Fruit fly (Drosophila melanogaster) whole organism, adult: ENCODE results near the gene Wdr24.

ENCODE experiments used
- CG11617 ChIP-seq: fragments of 200-800 bp; sonication (Bioruptor generic); optimal IDR thresholded peaks from 2 replicates; lab custom pipeline; 2017; ENCODE audit warnings: mild to moderate bottlenecking, missing biosample characterization, missing genetic modification reagents, missing genetic modification characterization
- CG12768 ChIP-seq: fragments of 200-800 bp; sonication (Bioruptor generic); optimal IDR thresholded peaks from 2 replicates; lab custom pipeline; 2017; ENCODE audit warnings: missing biosample characterization, missing genetic modification characterization, mild to moderate bottlenecking, moderate library complexity, missing genetic modification reagents
- CG14711 ChIP-seq: fragments of 200-800 bp; sonication (Bioruptor generic); optimal IDR thresholded peaks from 2 replicates; lab custom pipeline; 2018; ENCODE audit warnings: missing biosample characterization, mild to moderate bottlenecking, missing genetic modification characterization, moderate library complexity
- CG1620 ChIP-seq: fragments of 200-800 bp; sonication (Bioruptor generic); optimal IDR thresholded peaks from 2 replicates; lab custom pipeline; 2016; ENCODE audit warnings: missing biosample characterization, missing genetic modification characterization
- CG33017 ChIP-seq: fragments of 200-800 bp; sonication (Bioruptor generic); optimal IDR thresholded peaks from 2 replicates; lab custom pipeline; 2018; ENCODE audit warnings: missing biosample characterization, mild to moderate bottlenecking, missing genetic modification characterization, moderate library complexity
- CG5204 ChIP-seq: fragments of 200-800 bp; sonication (Bioruptor generic); optimal IDR thresholded peaks from 2 replicates; lab custom pipeline; 2016; ENCODE audit warnings: missing biosample characterization, missing genetic modification characterization
- CG7045 ChIP-seq: fragments of 200-800 bp; sonication (Bioruptor generic); optimal IDR thresholded peaks from 2 replicates; lab custom pipeline; 2017; ENCODE audit warnings: missing biosample characterization, mild to moderate bottlenecking, missing genetic modification characterization
- CG7101 ChIP-seq: fragments of 200-800 bp; sonication (Bioruptor generic); optimal IDR thresholded peaks from 2 replicates; lab custom pipeline; 2018; ENCODE audit warnings: missing biosample characterization, mild to moderate bottlenecking, missing genetic modification characterization, moderate library complexity
- Clk ChIP-seq: fragments of 200-800 bp; sonication (Bioruptor generic); optimal IDR thresholded peaks from 2 replicates; lab custom pipeline; 2017; ENCODE audit warnings: missing biosample characterization, missing genetic modification characterization
- Crg-1 ChIP-seq: fragments of 200-800 bp; sonication (Bioruptor generic); optimal IDR thresholded peaks from 2 replicates; lab custom pipeline; 2016; ENCODE audit warnings: missing biosample characterization, missing genetic modification characterization
- Hr96 ChIP-seq: fragments of 200-800 bp; sonication (Bioruptor generic); optimal IDR thresholded peaks from 2 replicates; lab custom pipeline; 2016; ENCODE audit warnings: missing biosample characterization, missing genetic modification characterization
- Mnt ChIP-seq: fragments of 200-800 bp; sonication (Bioruptor generic); optimal IDR thresholded peaks from 2 replicates; lab custom pipeline; 2016; ENCODE audit warnings: missing biosample characterization, mild to moderate bottlenecking, missing genetic modification characterization
- bab1 ChIP-seq: fragments of 200-800 bp; sonication (Bioruptor generic); optimal IDR thresholded peaks from 3 replicates; lab custom pipeline; 2019; ENCODE audit warnings: missing biosample characterization, mild to moderate bottlenecking, missing genetic modification characterization, moderate library complexity
- cic ChIP-seq: fragments of 200-800 bp; sonication (Bioruptor generic); optimal IDR thresholded peaks from 2 replicates; lab custom pipeline; 2017; ENCODE audit warnings: missing biosample characterization, mild to moderate bottlenecking, missing genetic modification characterization, moderate library complexity
- cnc ChIP-seq, 2 experiments: fragments of >200 bp; optimal IDR thresholded peaks; 2 replicates each; lab custom pipeline; 2017
- kay ChIP-seq: fragments of 200-800 bp; sonication (Bioruptor generic); peaks from one replicate; lab custom pipeline; 2016; ENCODE audit warnings: missing biosample characterization, missing genetic modification characterization, borderline replicate concordance
- ovo ChIP-seq: fragments of 200-800 bp; sonication (Bioruptor generic); optimal IDR thresholded peaks from 2 replicates; lab custom pipeline; 2016; ENCODE audit warnings: missing biosample characterization, missing genetic modification characterization
- pad ChIP-seq: fragments of 200-800 bp; sonication (Bioruptor generic); optimal IDR thresholded peaks from 3 replicates; lab custom pipeline; 2017; ENCODE audit warnings: missing biosample characterization, missing genetic modification characterization, mild to moderate bottlenecking, moderate library complexity, missing genetic modification reagents
- tj ChIP-seq: fragments of 200-800 bp; sonication (Bioruptor generic); optimal IDR thresholded peaks from 3 replicates; lab custom pipeline; 2017; ENCODE audit warnings: missing biosample characterization, mild to moderate bottlenecking, missing genetic modification characterization, moderate library complexity
- toe ChIP-seq: fragments of 200-800 bp; sonication (Bioruptor generic); optimal IDR thresholded peaks from 2 replicates; lab custom pipeline; 2016; ENCODE audit warnings: missing biosample characterization, missing genetic modification characterization

Wdr24 gene

DNA sequence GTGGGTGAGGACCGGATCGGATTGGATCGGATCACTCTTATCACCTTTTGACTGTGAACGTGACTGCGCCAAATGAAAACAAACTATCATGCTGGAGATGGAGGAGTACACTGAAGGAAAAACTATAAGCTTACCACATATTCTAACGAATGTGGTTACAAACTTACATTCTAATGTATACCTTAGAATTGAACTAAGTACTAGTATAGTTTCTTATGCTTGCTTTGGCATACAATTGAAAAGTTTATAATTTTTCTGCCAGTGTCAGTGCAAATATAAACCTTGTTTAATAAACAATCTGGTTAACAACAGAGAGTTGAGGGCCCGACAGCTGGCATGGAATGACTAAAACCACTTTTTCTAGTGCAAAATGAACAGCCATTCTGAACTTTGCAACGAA is 27.4 kb downstream of the Wdr24 start:
- TF ChIP-seq Clk (GFP tag; lab: Kevin White, UChicago) (peak; percentile 38), CG7101 (tag; lab: Kevin White, UChicago) (peak; percentile 63), bab1 (GFP tag; lab: Kevin White, UChicago) (no peak), CG7045 (GFP tag; lab: Kevin White, UChicago) (peak; percentile 49), Crg-1 (no peak), CG12768 (peak; percentile 57), CG14711 (tag; lab: Kevin White, UChicago) (peak; percentile 61), CG33017 (peak; percentile 80), Hr96 (GFP tag; lab: Kevin White, UChicago) (peak; percentile 35), cic (GFP tag; lab: Kevin White, UChicago) (peak; percentile 8), pad (GFP tag; lab: Kevin White, UChicago) (peak; percentile 9), Mnt (GFP tag; lab: Kevin White, UChicago) (no peak)

DNA sequence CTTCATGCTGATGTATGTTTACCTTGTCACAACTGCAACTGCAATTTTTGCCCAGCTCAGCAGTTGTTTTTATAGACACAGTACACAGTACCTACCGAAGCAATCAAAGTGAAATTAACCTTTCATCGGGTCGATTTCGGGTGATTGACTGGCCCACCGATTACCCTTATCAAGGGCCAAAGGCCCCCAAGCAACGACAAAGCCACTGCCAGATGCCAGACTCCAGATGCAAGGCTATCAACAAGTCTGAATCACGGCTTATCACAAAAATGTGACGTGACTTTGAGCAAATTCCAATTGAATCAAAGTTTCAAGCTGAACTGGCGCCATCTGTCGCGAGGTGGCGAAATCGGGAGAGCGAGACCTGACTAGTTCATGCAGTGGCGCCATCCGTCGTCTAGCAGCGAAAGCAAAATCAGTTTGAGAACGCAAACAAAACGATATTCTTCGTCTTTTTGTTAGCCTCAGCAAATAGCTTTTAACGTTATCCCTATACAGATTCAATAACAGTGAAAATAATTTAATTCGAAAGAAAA is 28.0 kb downstream of the Wdr24 start, which contains the start of gene Obp99b:
Gene Obp99b (minus strand): TSS at position 115 of the 536 bp plus-strand sequence.
- TF ChIP-seq CG7101 (tag; lab: Kevin White, UChicago) (no peak), bab1 (GFP tag; lab: Kevin White, UChicago) (peak; percentile 28), ovo (GFP tag; lab: Kevin White, UChicago) (no peak), CG12768 (no peak), pad (GFP tag; lab: Kevin White, UChicago) (no peak), cic (GFP tag; lab: Kevin White, UChicago) (no peak), CG5204 (GFP tag; lab: Kevin White, UChicago) (peak; percentile 25), Crg-1 (no peak), tj (GFP tag; lab: Kevin White, UChicago) (peak; percentile 26), toe (GFP tag; lab: Kevin White, UChicago) (peak; percentile 38), CG1620 (GFP tag; lab: Kevin White, UChicago) (peak; percentile 4), CG7045 (GFP tag; lab: Kevin White, UChicago) (peak; percentile 5), kay (no peak), Hr96 (GFP tag; lab: Kevin White, UChicago) (peak; percentile 51)

DNA sequence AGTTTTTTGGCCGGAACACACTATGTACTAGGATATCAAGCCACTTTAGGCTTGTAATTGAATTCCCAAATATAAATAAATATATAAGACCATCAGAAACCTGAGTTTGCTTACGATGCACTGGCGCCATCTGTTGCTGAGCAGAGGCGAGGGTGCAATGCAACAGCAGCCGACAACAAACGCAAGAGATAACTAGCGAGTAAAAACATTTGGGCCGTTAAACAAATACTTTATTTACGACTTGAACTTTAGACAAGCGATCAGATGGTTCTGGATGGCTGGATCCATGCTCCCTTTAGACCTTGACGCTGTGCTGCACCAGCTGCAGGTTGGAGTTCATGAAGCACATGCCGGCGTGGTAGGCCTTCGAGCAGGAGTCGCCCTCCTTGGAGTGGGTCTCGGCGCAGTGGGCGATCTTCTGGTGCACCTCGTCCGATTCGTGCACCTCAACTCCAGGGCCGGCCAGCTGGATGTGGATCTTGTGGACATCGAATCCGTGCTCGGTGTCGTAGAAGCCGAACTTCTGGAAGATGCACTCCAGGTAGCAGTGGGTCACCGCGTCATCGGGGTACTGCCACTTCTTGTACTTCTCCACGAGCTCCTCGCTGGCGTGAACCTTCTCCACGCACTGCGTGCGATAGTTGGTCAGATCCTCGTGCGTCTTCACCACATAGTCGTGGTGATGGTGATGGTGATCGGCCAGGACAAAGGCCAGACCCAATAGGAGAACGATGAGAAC is 28.7 kb downstream of the Wdr24 start:
- no peak for TF ChIP-seq cnc (optimal IDR thresholded peaks at IDR 0.05; lab: Kevin White, UChicago)
- no peak for TF ChIP-seq bab1 (GFP tag; lab: Kevin White, UChicago)

DNA sequence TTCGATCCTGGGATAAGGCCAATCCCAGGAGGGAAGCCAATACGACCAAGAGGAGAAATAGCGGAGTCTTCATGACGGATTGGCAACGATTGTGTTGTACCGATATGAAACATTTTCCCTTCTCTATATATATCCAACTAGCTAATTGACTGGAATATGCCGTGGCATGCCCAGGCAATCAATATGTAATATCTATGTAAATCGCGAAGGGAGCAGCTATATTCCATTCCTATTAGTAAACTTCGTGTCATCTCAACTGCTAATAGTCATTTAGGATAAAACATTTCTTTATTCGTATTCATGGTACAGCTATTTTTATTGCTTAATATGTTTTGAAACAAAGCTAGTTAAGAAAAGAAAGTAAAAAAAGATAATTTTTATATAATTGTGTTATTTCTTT is 29.6 kb downstream of the Wdr24 start, which contains the start of gene Dup99B:
Gene Dup99B (minus strand): TSS at position 101 of the 400 bp plus-strand sequence.
- TF ChIP-seq CG5204 (GFP tag; lab: Kevin White, UChicago) (no peak), cic (GFP tag; lab: Kevin White, UChicago) (no peak), pad (GFP tag; lab: Kevin White, UChicago) (no peak), Mnt (GFP tag; lab: Kevin White, UChicago) (no peak), CG12768 (no peak), Hr96 (GFP tag; lab: Kevin White, UChicago) (no peak), bab1 (GFP tag; lab: Kevin White, UChicago) (no peak), CG11617 (GFP tag; lab: Kevin White, UChicago) (no peak), CG33017 (no peak), cnc (optimal IDR thresholded peaks at IDR 0.05; lab: Kevin White, UChicago) (no peak), toe (GFP tag; lab: Kevin White, UChicago) (no peak)

DNA sequence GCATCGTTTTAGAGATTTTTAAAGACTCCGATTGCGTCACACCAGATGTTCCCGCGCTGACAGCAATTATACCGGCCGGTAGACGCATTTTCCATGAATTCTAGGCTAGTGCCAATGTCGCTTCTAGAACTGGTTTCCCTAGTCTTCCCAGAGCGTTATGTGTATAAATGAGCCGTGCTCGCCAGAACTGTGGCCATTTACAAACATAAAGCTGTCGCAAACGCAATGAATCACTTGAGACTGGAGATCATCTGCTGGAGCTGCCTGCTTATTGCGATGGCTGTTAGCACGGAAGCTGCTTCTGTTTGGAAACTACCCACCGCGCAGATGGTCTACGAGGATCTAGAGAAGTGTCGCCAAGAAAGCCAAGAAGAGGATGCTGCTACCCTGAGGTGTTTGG is 30.6 kb downstream of the Wdr24 start, which contains the start of gene Obp99d:
Gene Obp99d (plus strand): TSS at position 192 of the 400 bp plus-strand sequence.
- TF ChIP-seq tj (GFP tag; lab: Kevin White, UChicago) = no peak
- no peak for TF ChIP-seq cic (GFP tag; lab: Kevin White, UChicago)
- no peak for TF ChIP-seq toe (GFP tag; lab: Kevin White, UChicago)

DNA sequence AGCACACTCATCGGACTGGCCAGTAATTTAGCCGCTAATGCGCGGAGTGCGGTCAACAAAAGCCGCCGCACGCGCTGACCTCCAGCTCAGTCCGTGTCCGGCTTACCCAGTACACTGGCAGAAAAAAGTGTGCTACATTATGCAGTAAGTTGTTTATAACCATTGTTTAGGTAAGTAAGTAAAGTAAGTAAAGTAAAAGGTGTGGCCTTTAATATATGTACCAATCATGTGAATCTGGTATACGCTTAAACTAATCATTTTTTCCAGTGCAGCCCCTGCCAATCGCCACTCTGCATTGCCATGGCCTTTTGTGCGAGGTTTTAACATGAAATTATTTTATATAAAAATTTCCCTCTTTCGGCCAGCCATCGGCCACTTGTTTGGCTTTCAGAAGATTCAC is 33.5 kb downstream of the Wdr24 start:
- no peak for TF ChIP-seq Crg-1
- TF ChIP-seq tj (GFP tag; lab: Kevin White, UChicago) = no peak
- TF ChIP-seq CG5204 (GFP tag; lab: Kevin White, UChicago) = no peak
- no peak for TF ChIP-seq ovo (GFP tag; lab: Kevin White, UChicago)
- no peak for TF ChIP-seq CG7045 (GFP tag; lab: Kevin White, UChicago)
- no peak for TF ChIP-seq CG7101 (tag; lab: Kevin White, UChicago)
- no peak for TF ChIP-seq cic (GFP tag; lab: Kevin White, UChicago)
- no peak for TF ChIP-seq pad (GFP tag; lab: Kevin White, UChicago)
- TF ChIP-seq Mnt (GFP tag; lab: Kevin White, UChicago) = no peak
- no peak for TF ChIP-seq CG33017
- TF ChIP-seq CG1620 (GFP tag; lab: Kevin White, UChicago) = no peak
- no peak for TF ChIP-seq toe (GFP tag; lab: Kevin White, UChicago)
